Fruit fly (Drosophila melanogaster): ENCODE results near the gene mex1.

The mex1 gene

dm6 chr3L:15516440-15516839 lies 3.0 kb downstream of the mex1 start (continued):
- TF ChIP-seq CG2116 (GFP tag; optimal IDR thresholded peaks at IDR 0.05) (peak; percentile 55), CG2199 (GFP tag; IDR thresholded peaks at IDR 0.05) (peak; percentile 14; the same call in 1 of the 3 replicates), CG12744 (GFP tag; optimal IDR thresholded peaks at IDR 0.05) (no peak), YL-1 (GFP tag; optimal IDR thresholded peaks at IDR 0.05) (no peak), pb (GFP tag; optimal IDR thresholded peaks at IDR 0.05) (no peak), knrl (GFP tag; IDR thresholded peaks at IDR 0.05; ENCODE audit: partially characterized antibody) (no peak), CG8290 (GFP tag; optimal IDR thresholded peaks at IDR 0.05) (no peak), CG8290 (tag; optimal IDR thresholded peaks at IDR 0.05) (peak in 1 of 2 experiments; percentile 10), CG14014 (GFP tag; IDR thresholded peaks at IDR 0.05) (peak; percentile 27; the same call in 1 of the 2 replicates), CG34422 (GFP tag; IDR thresholded peaks at IDR 0.05) (no peak), Blimp-1 (GFP tag; optimal IDR thresholded peaks at IDR 0.05) (no peak), CG34224 (GFP tag; IDR thresholded peaks at IDR 0.05; ENCODE audit: partially characterized antibody) (peak; percentile 43; the same call in 2 of the 3 replicates), grau (tag; optimal IDR thresholded peaks at IDR 0.05) (no peak), zfh1 (GFP tag; IDR thresholded peaks at IDR 0.05) (no peak), pzg (GFP tag; optimal IDR thresholded peaks at IDR 0.05) (peak; percentile 13), Sry-δ (GFP tag; optimal IDR thresholded peaks at IDR 0.05) (peak; percentile 38)

- no peak for TF ChIP-seq Adf1 (GFP tag; IDR thresholded peaks at IDR 0.05)
- TF ChIP-seq Ets97D (GFP tag; optimal IDR thresholded peaks at IDR 0.05): no peak
- no peak for TF ChIP-seq ro (GFP tag; IDR thresholded peaks at IDR 0.05)
- peak; percentile 0 for TF ChIP-seq B-H2 (GFP tag; optimal IDR thresholded peaks at IDR 0.05)
- TF ChIP-seq CG2199 (GFP tag; IDR thresholded peaks at IDR 0.05): 0 out of 3 replicates have a peak, but pooled peaks have one; percentile 33
- TF ChIP-seq BtbVII (GFP tag; optimal IDR thresholded peaks at IDR 0.05): no peak
- peak in 1 of 2 experiments; percentile 67 for TF ChIP-seq Hr78 (GFP tag; optimal IDR thresholded peaks at IDR 0.05)
- TF ChIP-seq ind (GFP tag; optimal IDR thresholded peaks at IDR 0.05): no peak
- no peak for TF ChIP-seq Deaf1 (tag; optimal IDR thresholded peaks at IDR 0.05)
- no peak for TF ChIP-seq trem (tag; optimal IDR thresholded peaks at IDR 0.05)
- TF ChIP-seq CG4730 (GFP tag; IDR thresholded peaks at IDR 0.05): no peak
- no peak for TF ChIP-seq NC2α (GFP tag; optimal IDR thresholded peaks at IDR 0.05)
- no peak for TF ChIP-seq hkb (optimal IDR thresholded peaks at IDR 0.05)
- peak; percentile 10; the same call in 1 of the 2 replicates for TF ChIP-seq hkb (GFP tag; IDR thresholded peaks at IDR 0.05)
- no peak for TF ChIP-seq knrl (GFP tag; IDR thresholded peaks at IDR 0.05; ENCODE audit: partially characterized antibody)
- no peak for TF ChIP-seq CG11723 (GFP tag; optimal IDR thresholded peaks at IDR 0.05)
- TF ChIP-seq Sry-β (GFP tag; optimal IDR thresholded peaks at IDR 0.05): no peak
- TF ChIP-seq sd (tag; optimal IDR thresholded peaks at IDR 0.05): peak; percentile 17
- TF ChIP-seq fru (optimal IDR thresholded peaks at IDR 0.05): no peak
- TF ChIP-seq CG4360 (GFP tag; IDR thresholded peaks at IDR 0.05): peak; percentile 81
- no peak for TF ChIP-seq Hmx (GFP tag; optimal IDR thresholded peaks at IDR 0.05)
- peak; percentile 17 for TF ChIP-seq cg (GFP tag; optimal IDR thresholded peaks at IDR 0.05)
- TF ChIP-seq Ptx1 (GFP tag; IDR thresholded peaks at IDR 0.05): no peak
- peak; percentile 91 for TF ChIP-seq CG17385 (GFP tag; optimal IDR thresholded peaks at IDR 0.05)
- no peak for TF ChIP-seq BEAF-32 (GFP tag; optimal IDR thresholded peaks at IDR 0.05)
- TF ChIP-seq ttk (GFP tag; IDR thresholded peaks at IDR 0.05): no peak
- peak; percentile 73 for TF ChIP-seq CG10543 (GFP tag; optimal IDR thresholded peaks at IDR 0.05)
- peak; percentile 17 for TF ChIP-seq CG6765 (GFP tag; optimal IDR thresholded peaks at IDR 0.05)
- no peak for TF ChIP-seq Asciz (GFP tag; optimal IDR thresholded peaks at IDR 0.05)
- 0 out of 2 replicates have a peak, but pooled peaks have one; percentile 10 for TF ChIP-seq unc-4 (GFP tag; IDR thresholded peaks at IDR 0.05; ENCODE audit: partially characterized antibody)
- no peak for TF ChIP-seq bab2 (GFP tag; optimal IDR thresholded peaks at IDR 0.05)
- TF ChIP-seq Med (GFP tag): peak; percentile 77
- TF ChIP-seq dmrt99B (tag; optimal IDR thresholded peaks at IDR 0.05): no peak
- TF ChIP-seq Hand (GFP tag; optimal IDR thresholded peaks at IDR 0.05): peak; percentile 24
- no peak for TF ChIP-seq Dp (GFP tag; optimal IDR thresholded peaks at IDR 0.05)
Measured at dm6 chr3L:15514814-15515495, 4.4 kb downstream of the mex1 start.

Measured in whole organism, embryonic.